Worm (Caenorhabditis elegans) whole organism, L4 larva: ENCODE measurements around the gene taf-3.
A peak's percentile ranks its signal among the peaks of the same experiment; 100 is the strongest.

Experiments
- D1046.2 ChIP-seq: fragments of 200-800 bp; sonication (Bioruptor generic); IDR thresholded peaks from 2 replicates; pipeline ENCODE4 v1.3.6; 2022; ENCODE audit warnings: missing genetic modification characterization, missing compliant biosample characterization
- T26A8.4 ChIP-seq: fragments of 200-800 bp; sonication (Bioruptor generic); IDR thresholded peaks from 2 replicates; pipeline ENCODE4 v1.3.6; 2022; ENCODE audit warnings: missing genetic modification characterization, missing compliant biosample characterization
- Y105C5A.15 ChIP-seq: fragments of 200-800 bp; sonication (Bioruptor generic); IDR thresholded peaks from 2 replicates; pipeline ENCODE4 v1.3.6; 2022; ENCODE audit warnings: missing genetic modification characterization, missing compliant biosample characterization
- ZK546.5 ChIP-seq, 2 experiments: sonication (generic microtip); optimal IDR thresholded peaks; 2 replicates each; lab custom pipeline; 2017; ENCODE audit warnings: missing biosample characterization in 2 of 2, missing genetic modification characterization in 2 of 2
- aha-1 ChIP-seq: fragments of 150-350 bp; peaks from one replicate; lab custom pipeline; 2014; ENCODE audit warnings: missing biosample characterization, missing genetic modification characterization
- aly-2 ChIP-seq: sonication (generic microtip); optimal IDR thresholded peaks from 2 replicates; lab custom pipeline; 2018; ENCODE audit warnings: missing biosample characterization, missing genetic modification characterization
- arid-1 ChIP-seq: fragments of 200-800 bp; sonication (Bioruptor generic); conservative IDR thresholded peaks from 2 replicates; pipeline ENCODE4 v1.3.6; 2022; ENCODE audit warnings: missing genetic modification reagents, missing genetic modification characterization, missing compliant biosample characterization
- ceh-28 ChIP-seq: fragments of 150-350 bp; optimal IDR thresholded peaks from 2 replicates; lab custom pipeline; 2014; ENCODE audit warnings: missing biosample characterization, missing genetic modification reagents, missing genetic modification characterization
- ceh-62 ChIP-seq: sonication (generic microtip); optimal IDR thresholded peaks from 2 replicates; lab custom pipeline; 2017; ENCODE audit warnings: missing biosample characterization, missing genetic modification characterization
- ces-1 ChIP-seq: fragments of 150-350 bp; sonication (generic microtip); optimal IDR thresholded peaks from 4 replicates; lab custom pipeline; 2014; ENCODE audit warnings: missing biosample characterization, missing genetic modification reagents, missing genetic modification characterization
- ctbp-1 ChIP-seq: fragments of 200-800 bp; sonication (Bioruptor generic); IDR thresholded peaks from 2 replicates; pipeline ENCODE4 v1.3.6; 2022; ENCODE audit warnings: missing genetic modification reagents, missing genetic modification characterization, missing compliant biosample characterization
- daf-8 ChIP-seq: fragments of 200-800 bp; sonication (Bioruptor generic); IDR thresholded peaks from 2 replicates; pipeline ENCODE4 v1.3.6; 2022; ENCODE audit warnings: missing genetic modification characterization, missing compliant biosample characterization
- dmd-6 ChIP-seq: fragments of 200-800 bp; sonication (Bioruptor generic); IDR thresholded peaks from 2 replicates; pipeline ENCODE4 v1.3.6; 2022; ENCODE audit warnings: missing genetic modification reagents, missing genetic modification characterization, missing compliant biosample characterization
- dpl-1 ChIP-seq: fragments of 150-350 bp; optimal IDR thresholded peaks from 2 replicates; lab custom pipeline; 2014; ENCODE audit warnings: missing biosample characterization, missing genetic modification reagents, missing genetic modification characterization
- dve-1 ChIP-seq: sonication (generic microtip); optimal IDR thresholded peaks from 2 replicates; lab custom pipeline; 2017; ENCODE audit warnings: antibody characterized with exemption, mild to moderate bottlenecking, missing genetic modification characterization, missing compliant biosample characterization; ENCODE audit not compliant: insufficient read depth
- egl-27 ChIP-seq: sonication (generic microtip); optimal IDR thresholded peaks from 3 replicates; lab custom pipeline; 2017; ENCODE audit warnings: missing biosample characterization, missing genetic modification reagents, missing genetic modification characterization
- egl-43 ChIP-seq: fragments of 200-800 bp; sonication (Bioruptor generic); IDR thresholded peaks from 2 replicates; pipeline ENCODE4 v1.3.6; 2022; ENCODE audit warnings: missing genetic modification reagents, missing genetic modification characterization, missing compliant biosample characterization
- fkh-10 ChIP-seq: fragments of 150-350 bp; optimal IDR thresholded peaks from 2 replicates; lab custom pipeline; 2014; ENCODE audit warnings: missing biosample characterization, missing genetic modification reagents, missing genetic modification characterization
- hif-1 ChIP-seq, 2 experiments: sonication (generic microtip); optimal IDR thresholded peaks; 2 replicates each; lab custom pipeline; 2016 to 2017; ENCODE audit warnings: missing compliant biosample characterization in 2 of 2, missing genetic modification characterization in 2 of 2, missing genetic modification reagents in 2 of 2, missing genotype in 2 of 2, mild to moderate bottlenecking in 1 of 2
- hlh-11 ChIP-seq: fragments of 200-800 bp; sonication (Bioruptor generic); optimal IDR thresholded peaks from 2 replicates; lab custom pipeline; 2018; ENCODE audit warnings: mild to moderate bottlenecking, missing genetic modification characterization, missing compliant biosample characterization
- hmg-1.1 ChIP-seq: fragments of 200-800 bp; sonication (Bioruptor generic); IDR thresholded peaks from 2 replicates; pipeline ENCODE4 v1.3.6; 2022; ENCODE audit warnings: missing genetic modification reagents, missing genetic modification characterization, missing compliant biosample characterization
- lin-1 ChIP-seq: fragments of 200-800 bp; sonication (Bioruptor generic); IDR thresholded peaks from 2 replicates; pipeline ENCODE4 v1.3.6; 2022; ENCODE audit warnings: missing genetic modification reagents, missing genetic modification characterization, missing compliant biosample characterization
- lin-15B ChIP-seq: fragments of 150-350 bp; sonication (generic microtip); optimal IDR thresholded peaks from 3 replicates; lab custom pipeline; 2014; ENCODE audit warnings: missing biosample characterization, missing genetic modification characterization
- lin-39 ChIP-seq: fragments of 150-350 bp; optimal IDR thresholded peaks from 2 replicates; lab custom pipeline; 2014; ENCODE audit warnings: missing biosample characterization, missing genetic modification reagents, missing genetic modification characterization
- lsy-2 ChIP-seq, 2 experiments: fragments of 150-350 bp in 1 of 2; sonication (generic microtip) in 1 of 2; optimal IDR thresholded peaks; 2 replicates each; lab custom pipeline; 2014 to 2017; ENCODE audit warnings: missing biosample characterization in 2 of 2, missing genetic modification characterization in 2 of 2
- madf-9 ChIP-seq: fragments of 200-800 bp; sonication (Bioruptor generic); conservative IDR thresholded peaks from 2 replicates; pipeline ENCODE4 v1.3.6; 2022; ENCODE audit warnings: missing genetic modification reagents, missing genetic modification characterization, missing compliant biosample characterization
- mdt-29 ChIP-seq: fragments of 200-800 bp; sonication (Bioruptor generic); IDR thresholded peaks from 2 replicates; pipeline ENCODE4 v1.3.6; 2022; ENCODE audit warnings: missing genetic modification reagents, missing genetic modification characterization, missing compliant biosample characterization
- mep-1 ChIP-seq: fragments of 150-350 bp; sonication (generic microtip); optimal IDR thresholded peaks from 3 replicates; lab custom pipeline; 2014; ENCODE audit warnings: missing biosample characterization, missing genetic modification characterization
- mes-2 ChIP-seq: sonication (generic microtip); optimal IDR thresholded peaks from 2 replicates; lab custom pipeline; 2016; ENCODE audit warnings: missing genotype, mild to moderate bottlenecking, missing genetic modification characterization, missing compliant biosample characterization; ENCODE audit not compliant: poor library complexity, severe bottlenecking
- mxl-2 ChIP-seq: fragments of 200-800 bp; sonication (Bioruptor generic); conservative IDR thresholded peaks from 2 replicates; pipeline ENCODE4 v1.3.6; 2022; ENCODE audit warnings: missing genetic modification reagents, missing genetic modification characterization, missing compliant biosample characterization
- mxl-3 ChIP-seq: fragments of 200-800 bp; sonication (Bioruptor generic); optimal IDR thresholded peaks from 2 replicates; lab custom pipeline; 2018; ENCODE audit warnings: mild to moderate bottlenecking, missing genetic modification characterization, missing compliant biosample characterization
- nhr-10 ChIP-seq: fragments of 150-350 bp; optimal IDR thresholded peaks from 2 replicates; lab custom pipeline; 2014; ENCODE audit warnings: missing biosample characterization, missing genetic modification characterization
- nhr-102 ChIP-seq: sonication (generic microtip); optimal IDR thresholded peaks from 2 replicates; lab custom pipeline; 2016; ENCODE audit warnings: mild to moderate bottlenecking, missing genetic modification characterization, moderate library complexity, missing compliant biosample characterization
- nhr-11 ChIP-seq: fragments of 150-350 bp; optimal IDR thresholded peaks from 2 replicates; lab custom pipeline; 2014; ENCODE audit warnings: missing biosample characterization, missing genetic modification characterization
- nhr-41 ChIP-seq: fragments of 200-800 bp; sonication (Bioruptor generic); IDR thresholded peaks from 2 replicates; pipeline ENCODE4 v1.3.6; 2022; ENCODE audit warnings: missing genetic modification reagents, missing genetic modification characterization, missing compliant biosample characterization
- nhr-48 ChIP-seq: sonication (generic microtip); optimal IDR thresholded peaks from 2 replicates; lab custom pipeline; 2016; ENCODE audit warnings: mild to moderate bottlenecking, missing genetic modification characterization, missing compliant biosample characterization
- nhr-6 ChIP-seq: fragments of 150-350 bp; optimal IDR thresholded peaks from 2 replicates; lab custom pipeline; 2014; ENCODE audit warnings: missing biosample characterization, missing genetic modification characterization
- nhr-76 ChIP-seq: fragments of 150-350 bp; optimal IDR thresholded peaks from 2 replicates; lab custom pipeline; 2014; ENCODE audit warnings: missing biosample characterization, missing genetic modification characterization
- php-3 ChIP-seq: fragments of 200-800 bp; sonication (Bioruptor generic); IDR thresholded peaks from 2 replicates; pipeline ENCODE4 v1.3.6; 2022; ENCODE audit warnings: missing genetic modification reagents, missing genetic modification characterization, missing compliant biosample characterization
- pqm-1 ChIP-seq: sonication (generic microtip); optimal IDR thresholded peaks from 2 replicates; lab custom pipeline; 2017; ENCODE audit warnings: missing biosample characterization, missing genetic modification characterization
- saeg-2 ChIP-seq: fragments of 200-800 bp; sonication (Bioruptor generic); IDR thresholded peaks from 2 replicates; pipeline ENCODE4 v1.3.6; 2022; ENCODE audit warnings: missing genetic modification reagents, missing genetic modification characterization, missing compliant biosample characterization
- set-16 ChIP-seq: fragments of 200-800 bp; sonication (Bioruptor generic); IDR thresholded peaks from 2 replicates; pipeline ENCODE4 v1.3.6; 2022; ENCODE audit warnings: missing genetic modification reagents, missing genetic modification characterization, missing compliant biosample characterization
- unc-130 ChIP-seq: sonication (generic microtip); optimal IDR thresholded peaks from 2 replicates; lab custom pipeline; 2016; ENCODE audit warnings: missing genetic modification reagents, missing genetic modification characterization, missing compliant biosample characterization
- unc-39 ChIP-seq: sonication (generic microtip); optimal IDR thresholded peaks from 2 replicates; lab custom pipeline; 2017; ENCODE audit warnings: missing biosample characterization, missing genetic modification characterization
- unc-62 ChIP-seq, 3 experiments: fragments of 150-350 bp in 1 of 3; sonication (generic microtip); optimal IDR thresholded peaks in 2 of 3; peaks in 1 of 3; 1 replicate in 1 of 3; 2 replicates in 2 of 3; lab custom pipeline; 2014 to 2017; ENCODE audit warnings: missing biosample characterization in 3 of 3, missing genetic modification characterization in 3 of 3, missing genetic modification reagents in 3 of 3, missing genotype in 1 of 3
- zfp-2 ChIP-seq: sonication (generic microtip); optimal IDR thresholded peaks from 2 replicates; lab custom pipeline; 2016; ENCODE audit warnings: mild to moderate bottlenecking, missing genetic modification characterization, missing compliant biosample characterization
- zfp-3 ChIP-seq: fragments of 200-800 bp; sonication (Bioruptor generic); conservative IDR thresholded peaks from 2 replicates; pipeline ENCODE4 v1.3.6; 2022; ENCODE audit warnings: missing genetic modification reagents, missing genetic modification characterization, missing compliant biosample characterization

taf-3 gene

ce11 chrX:16375807-16376638, 43.8 kb downstream of the taf-3 start, which contains the start of gene sur-7:
TSS of gene sur-7 (plus strand) at chrX:16376588.
- TF ChIP-seq dpl-1 (GFP tag; lab: Kevin White, UChicago) (no peak), pqm-1 (tag; lab: Kevin White, UChicago) (peak; percentile 81), lin-1 (no peak), mep-1 (tag; lab: Kevin White, UChicago) (peak; percentile 10), D1046.2 (GFP tag; lab: Robert Waterston, UW) (no peak), unc-39 (tag; lab: Kevin White, UChicago) (no peak), dve-1 (tag; lab: Kevin White, UChicago) (peak; percentile 17), fkh-10 (GFP tag; lab: Kevin White, UChicago) (peak; percentile 72), Y105C5A.15 (no peak), nhr-6 (tag; lab: Kevin White, UChicago) (peak; percentile 47), ceh-62 (tag; lab: Kevin White, UChicago) (no peak), ces-1 (GFP tag; lab: Kevin White, UChicago) (no peak), mdt-29 (no peak), dmd-6 (GFP tag; lab: Robert Waterston, UW) (peak; percentile 21; the same call in 1 of the 2 replicates), unc-130 (no peak), mes-2 (peak; percentile 82), hif-1 (tag; optimal IDR thresholded peaks at IDR 0.05; lab: Kevin White, UChicago) (peak in 1 of 2 experiments; percentile 43), php-3 (GFP tag; lab: Robert Waterston, UW) (0 out of 2 replicates have a peak, but pooled peaks have one; percentile 23), hlh-11 (no peak)

DNA sequence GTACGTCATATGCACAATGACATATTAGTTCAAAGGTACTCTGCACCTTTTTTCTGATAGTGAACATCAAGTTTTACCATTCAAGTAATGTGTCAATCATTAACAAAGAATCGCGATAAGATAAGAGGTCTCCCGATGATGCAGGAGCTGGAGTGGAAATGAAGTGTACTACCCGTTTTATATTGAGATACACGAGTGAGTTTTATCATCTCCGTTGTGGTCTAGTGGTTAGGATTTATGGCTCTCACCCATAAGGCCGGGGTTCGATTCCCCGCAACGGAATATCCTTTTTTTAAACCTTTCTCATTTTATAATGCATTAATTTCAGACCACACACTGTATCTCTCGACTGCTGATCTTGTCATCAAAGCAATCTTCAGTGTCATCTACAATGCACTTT, 45.7 kb downstream of the taf-3 start:
- TF ChIP-seq lin-39 (tag; lab: Kevin White, UChicago): no peak
- peak in 1 of 2 experiments; percentile 61 for TF ChIP-seq lsy-2 (tag; optimal IDR thresholded peaks at IDR 0.05; lab: Kevin White, UChicago)
- TF ChIP-seq unc-62 (GFP tag; optimal IDR thresholded peaks at IDR 0.05 in 1 of 2; lab: Kevin White, UChicago): no peak
- TF ChIP-seq unc-62 (tag; optimal IDR thresholded peaks at IDR 0.05; lab: Kevin White, UChicago): no peak
- peak; percentile 81 for TF ChIP-seq nhr-102 (tag; lab: Kevin White, UChicago)
- peak; percentile 94 for TF ChIP-seq pqm-1 (tag; lab: Kevin White, UChicago)
- TF ChIP-seq mes-2: peak; percentile 81
- TF ChIP-seq zfp-2 (tag; lab: Kevin White, UChicago): no peak
- TF ChIP-seq ZK546.5 (tag; optimal IDR thresholded peaks at IDR 0.05; lab: Kevin White, UChicago): no peak
- TF ChIP-seq aha-1 (tag; lab: Kevin White, UChicago): peak; percentile 95
- peak; percentile 72 for TF ChIP-seq ctbp-1 (GFP tag; lab: Robert Waterston, UW)
- peak; percentile 64; the same call in 1 of the 2 replicates for TF ChIP-seq arid-1 (GFP tag; lab: Robert Waterston, UW)
- no peak for TF ChIP-seq lin-15B
- no peak for TF ChIP-seq daf-8 (GFP tag; lab: Robert Waterston, UW)
- peak; percentile 53; the same call in 1 of the 2 replicates for TF ChIP-seq saeg-2
- no peak for TF ChIP-seq aly-2
- peak; percentile 44 for TF ChIP-seq nhr-11
- TF ChIP-seq nhr-41 (GFP tag; lab: Robert Waterston, UW): peak; percentile 79
- peak; percentile 71; the same call in 1 of the 2 replicates for TF ChIP-seq zfp-3 (GFP tag; lab: Robert Waterston, UW)
- peak; percentile 21 for TF ChIP-seq mxl-3
- peak; percentile 82; the same call in 1 of the 2 replicates for TF ChIP-seq lin-1
- TF ChIP-seq nhr-76 (tag; lab: Kevin White, UChicago): no peak
- 0 out of 2 replicates have a peak, but pooled peaks have one; percentile 6 for TF ChIP-seq mxl-2 (GFP tag; lab: Robert Waterston, UW)
- peak; percentile 35 for TF ChIP-seq nhr-10 (tag; lab: Kevin White, UChicago)
- peak; percentile 77 for TF ChIP-seq T26A8.4 (GFP tag; lab: Robert Waterston, UW)
- TF ChIP-seq hmg-1.1 (GFP tag; lab: Robert Waterston, UW): peak; percentile 61
- TF ChIP-seq set-16 (GFP tag; lab: Robert Waterston, UW): no peak
- TF ChIP-seq nhr-48 (tag; lab: Kevin White, UChicago): peak; percentile 89
- TF ChIP-seq ceh-28: no peak
- peak; percentile 52; the same call in 1 of the 2 replicates for TF ChIP-seq madf-9 (GFP tag; lab: Robert Waterston, UW)
- TF ChIP-seq egl-27 (tag; lab: Kevin White, UChicago): no peak
- TF ChIP-seq egl-43 (GFP tag; lab: Robert Waterston, UW): peak; percentile 84
- TF ChIP-seq mep-1 (tag; lab: Kevin White, UChicago): peak; percentile 79
- peak; percentile 11 for TF ChIP-seq fkh-10 (GFP tag; lab: Kevin White, UChicago)
